Worm (Caenorhabditis elegans) whole organism, late embryonic: ENCODE data around the gene str-27.

ENCODE experiments used
- lin-11 ChIP-seq: fragments of 200-800 bp; sonication (Bioruptor generic); optimal IDR thresholded peaks from 2 replicates; lab custom pipeline; 2018; ENCODE audit warnings: mild to moderate bottlenecking, missing genetic modification characterization, missing compliant biosample characterization
- npax-4 ChIP-seq: sonication (generic microtip); optimal IDR thresholded peaks from 2 replicates; lab custom pipeline; 2016; ENCODE audit warnings: missing genetic modification characterization, missing compliant biosample characterization

ce11 chrV:15735720-15736119 is at the start of gene str-27:
- no peak for TF ChIP-seq lin-11
- no peak for TF ChIP-seq npax-4
